Fruit fly (Drosophila melanogaster): Measurements from ENCODE around the gene Tom70.

DNA sequence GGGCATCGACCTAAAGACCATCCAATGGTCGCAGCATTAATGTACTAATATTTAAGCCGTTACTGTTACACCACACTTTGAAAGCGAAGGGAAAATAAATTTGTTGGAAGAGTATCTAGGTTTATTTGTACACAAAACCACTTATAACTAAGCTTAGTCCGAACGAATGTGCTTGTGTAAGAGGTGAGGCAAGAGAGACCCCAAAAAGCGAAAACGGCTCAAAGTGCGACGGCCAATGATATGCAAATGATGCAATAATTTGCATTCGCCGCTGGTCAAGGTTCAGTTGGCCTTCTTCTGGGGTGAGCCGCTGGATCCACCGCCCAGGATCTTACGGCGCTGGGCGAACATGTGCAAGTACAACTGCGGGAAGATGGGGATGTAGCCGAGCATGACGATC lies 37.2 kb downstream of the Tom70 start:
- no peak for TF ChIP-seq psq (optimal IDR thresholded peaks at IDR 0.05)
- no peak for TF ChIP-seq pan (optimal IDR thresholded peaks at IDR 0.05)
